Worm (Caenorhabditis elegans): Measurements from ENCODE around the gene B0393.7.
A peak's percentile ranks its signal among the peaks of the same experiment; 100 is the strongest.
"Not testable (repeated sequence)": the region's sequence is repeated elsewhere in the genome, so short reads cannot be mapped to it uniquely, and the experiment has no call there.

Gene B0393.7

DNA sequence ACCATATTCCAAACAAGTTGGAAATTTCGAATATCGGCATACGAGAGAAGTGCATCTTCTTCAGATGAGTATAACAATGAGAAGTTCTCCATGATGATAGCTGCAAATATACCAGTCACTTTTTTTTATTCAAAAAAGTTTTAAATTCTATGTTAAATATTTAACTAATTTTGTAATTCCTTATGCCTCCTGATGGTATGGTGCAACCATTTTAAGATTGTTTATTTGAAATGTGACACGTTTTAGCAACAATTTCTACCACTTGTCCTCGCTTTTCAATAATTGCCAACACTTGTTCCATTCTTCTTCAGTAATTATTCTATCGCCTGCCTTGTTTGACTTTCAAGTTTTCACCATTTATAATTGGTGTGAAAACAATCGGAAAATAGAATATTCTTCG is 32.0 kb downstream of the B0393.7 start, which contains the start of gene F17C8.6:
F17C8.6 (minus strand) TSS at position 101 of the 400 bp plus-strand sequence.
- TF ChIP-seq W03F9.2 (tag; optimal IDR thresholded peaks at IDR 0.05), result no peak
- TF ChIP-seq dao-5 (tag; optimal IDR thresholded peaks at IDR 0.05), result no peak
- TF ChIP-seq him-1 (tag; optimal IDR thresholded peaks at IDR 0.05), result no peak

DNA sequence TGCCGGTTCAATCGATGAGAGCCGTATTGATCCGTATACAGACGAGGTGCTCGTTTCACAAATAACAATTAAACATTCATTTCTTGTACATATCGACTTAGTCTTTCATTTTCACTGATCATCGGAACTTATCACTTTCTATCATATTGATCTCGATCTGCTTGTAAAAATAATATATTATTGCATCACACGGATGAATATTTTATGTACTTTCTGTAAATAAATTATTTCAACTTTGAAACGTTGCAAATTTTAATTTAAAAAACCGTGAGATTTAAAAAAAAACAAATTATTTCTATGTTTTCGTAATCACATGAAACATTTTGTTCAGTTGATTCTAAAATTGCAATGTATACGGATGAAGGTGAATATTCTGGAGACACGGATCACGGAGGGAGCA is 35.3 kb downstream of the B0393.7 start, which contains the start of gene twk-6:
twk-6 (plus strand) TSS at position 301 of the 400 bp plus-strand sequence.
- TF ChIP-seq him-1, dao-5, W03F9.2 (tag; optimal IDR thresholded peaks at IDR 0.05): not testable (repeated sequence)

DNA sequence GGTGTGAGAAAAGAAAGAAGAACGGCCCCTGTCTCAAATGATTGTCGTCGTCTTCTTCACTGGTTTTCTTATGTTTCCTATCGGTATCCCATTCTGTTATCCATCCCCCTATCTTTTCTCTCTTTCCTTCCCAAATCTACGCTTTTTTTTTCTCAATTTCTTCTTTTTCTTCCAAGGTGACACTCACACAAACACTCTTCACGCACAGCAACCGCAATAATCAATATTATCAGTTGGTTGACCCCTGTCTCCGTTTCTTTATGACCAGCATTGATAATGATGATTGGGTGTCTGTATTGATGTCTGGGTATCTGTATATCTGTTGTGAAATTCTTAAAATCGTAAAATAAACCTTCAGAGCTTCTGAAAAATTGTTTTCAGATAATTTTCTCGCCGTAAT is 37.1 kb downstream of the B0393.7 start:
- TF ChIP-seq him-1 (tag; optimal IDR thresholded peaks at IDR 0.05) (no peak), W03F9.2 (tag; optimal IDR thresholded peaks at IDR 0.05) (peak; percentile 8)

DNA sequence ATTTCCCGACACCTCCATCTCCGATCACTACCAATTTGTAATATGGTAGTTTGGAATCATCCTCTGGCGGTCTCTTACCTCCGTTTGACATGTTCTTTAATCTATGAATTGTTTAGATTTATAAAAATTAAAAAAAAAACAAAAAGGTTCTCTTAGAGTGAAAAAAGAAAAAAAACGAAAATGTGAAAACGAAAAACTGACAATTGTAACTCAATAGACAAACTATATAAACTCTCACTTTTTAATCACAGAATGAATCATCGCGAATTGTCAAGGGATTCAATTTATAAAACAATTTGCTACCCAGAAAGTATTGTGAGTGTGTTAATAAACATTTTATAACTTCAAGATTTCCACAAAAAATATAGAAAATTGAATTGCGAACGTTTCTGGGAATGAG is 37.9 kb downstream of the B0393.7 start, which contains the start of gene ras-2:
ras-2 (minus strand) TSS at position 101 of the 400 bp plus-strand sequence.
- no peak for TF ChIP-seq W03F9.2 (tag; optimal IDR thresholded peaks at IDR 0.05)
- no peak for TF ChIP-seq him-1 (tag; optimal IDR thresholded peaks at IDR 0.05)
- no peak for TF ChIP-seq dao-5 (tag; optimal IDR thresholded peaks at IDR 0.05)

DNA sequence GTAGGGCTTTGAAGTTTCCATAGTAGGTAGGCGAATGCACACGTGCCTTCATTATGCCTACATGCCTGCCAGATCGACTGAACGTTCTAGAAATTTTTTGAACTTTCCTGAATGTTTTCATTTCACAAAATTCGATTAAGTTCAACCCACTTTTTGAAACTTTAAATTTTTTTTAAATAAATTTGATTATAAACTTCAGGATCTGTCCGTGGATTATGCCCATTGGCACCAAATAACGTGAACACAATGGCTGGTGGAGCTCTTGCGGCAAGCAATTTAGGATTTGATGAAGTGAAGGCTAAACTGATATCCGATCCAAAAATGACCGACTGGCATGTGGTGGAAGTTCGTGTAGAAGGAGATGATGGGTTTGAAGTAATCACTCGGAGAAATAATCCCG is 42.5 kb downstream of the B0393.7 start, which contains the start of gene F17C8.7:
F17C8.7 (plus strand) TSS at position 301 of the 400 bp plus-strand sequence.
- TF ChIP-seq dao-5 (tag; optimal IDR thresholded peaks at IDR 0.05) (no peak), him-1 (tag; optimal IDR thresholded peaks at IDR 0.05) (no peak), W03F9.2 (tag; optimal IDR thresholded peaks at IDR 0.05) (no peak)

DNA sequence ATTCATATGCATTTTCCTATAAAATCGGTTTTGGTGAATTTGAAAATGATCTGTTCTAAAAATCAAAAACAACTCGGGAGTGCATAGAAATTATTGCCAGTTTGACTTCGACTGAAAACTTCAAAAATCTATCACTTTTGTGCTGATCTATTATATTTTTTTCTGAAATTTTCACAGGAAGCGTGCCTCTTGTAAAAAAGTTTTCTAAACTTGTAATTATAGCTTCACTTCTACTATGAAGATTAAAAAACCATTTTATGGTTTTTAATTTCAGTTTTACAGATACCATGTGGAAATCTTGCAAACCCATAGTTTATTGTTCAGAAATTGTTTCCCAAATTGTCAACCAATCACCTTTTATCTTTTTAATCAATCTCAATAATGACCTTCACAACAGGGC is 43.8 kb downstream of the B0393.7 start, which contains the start of gene F17C8.9:
F17C8.9 (plus strand) TSS at position 301 of the 400 bp plus-strand sequence.
- TF ChIP-seq him-1 (tag; optimal IDR thresholded peaks at IDR 0.05) (no peak), dao-5 (tag; optimal IDR thresholded peaks at IDR 0.05) (no peak)

DNA sequence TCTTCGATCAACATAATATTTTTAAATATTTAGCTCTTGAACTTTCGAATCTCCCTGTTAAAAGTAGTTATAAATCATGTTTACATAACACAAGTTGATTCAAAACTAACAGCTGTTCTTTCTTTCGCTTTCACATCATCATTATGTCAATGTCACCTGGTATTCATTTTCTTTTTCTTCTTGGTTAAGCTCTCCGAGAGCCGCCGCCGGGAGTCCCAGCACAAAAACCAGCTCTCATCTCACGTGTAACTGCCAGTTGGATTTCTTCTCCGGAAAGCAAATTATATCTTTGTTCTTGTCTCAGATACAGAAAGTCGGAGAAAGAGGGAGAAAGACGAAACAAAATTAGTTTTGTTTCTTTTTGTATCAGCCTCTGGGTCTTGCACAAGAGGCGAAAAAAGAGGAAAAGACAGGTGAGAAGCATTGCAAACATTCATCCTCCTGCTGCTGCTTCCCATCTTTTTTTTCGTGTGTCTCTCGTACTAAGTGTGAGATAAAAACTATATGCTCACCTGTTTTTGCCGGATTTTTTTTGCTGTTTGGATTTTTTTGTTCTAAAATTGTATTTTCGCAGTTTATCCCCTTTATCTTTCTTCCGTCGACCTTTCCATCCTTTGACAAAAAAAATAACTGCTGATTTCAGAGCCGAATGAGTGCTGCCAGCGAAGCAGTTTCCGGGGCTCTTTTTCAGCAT is 46.5 kb downstream of the B0393.7 start, which contains the start of gene F17C8.3:
F17C8.3 (plus strand) TSS at position 644 of the 694 bp plus-strand sequence.
- TF ChIP-seq W03F9.2 (tag; optimal IDR thresholded peaks at IDR 0.05), result no peak
- TF ChIP-seq him-1 (tag; optimal IDR thresholded peaks at IDR 0.05), result no peak
- TF ChIP-seq dao-5 (tag; optimal IDR thresholded peaks at IDR 0.05), result no peak
